Fruit fly (Drosophila melanogaster): Measurements from ENCODE around the gene Sec3.

DNA sequence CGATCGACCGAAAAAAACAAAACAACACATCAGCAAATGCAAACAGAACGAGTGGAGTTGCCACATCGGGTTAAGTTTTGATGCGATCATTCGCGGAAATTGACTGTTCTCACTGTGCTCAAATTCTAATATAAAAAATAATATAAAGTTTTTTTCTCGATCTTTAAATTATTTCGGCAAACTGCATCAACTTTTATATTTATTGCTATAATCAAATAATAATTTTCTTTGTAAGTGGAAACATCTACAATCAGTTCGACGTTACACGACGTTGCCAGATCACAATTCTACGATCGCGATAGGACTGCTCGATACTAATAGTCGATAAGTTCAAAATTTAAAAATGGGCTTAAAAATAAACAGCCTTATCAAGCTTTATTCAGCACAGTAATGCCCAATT is 3.8 kb upstream of the Sec3 start, which contains the start of gene Gorab:
- peak; percentile 84 for TF ChIP-seq Eip93F (GFP tag; optimal IDR thresholded peaks at IDR 0.05)
- peak; percentile 74 for TF ChIP-seq CG8319 (GFP tag; optimal IDR thresholded peaks at IDR 0.05)
- peak; percentile 72 for TF ChIP-seq CG7368 (GFP tag; optimal IDR thresholded peaks at IDR 0.05)
- TF ChIP-seq cyc (GFP tag; optimal IDR thresholded peaks at IDR 0.05): peak; percentile 90
- TF ChIP-seq esn (GFP tag; optimal IDR thresholded peaks at IDR 0.05): peak; percentile 83
